Worm (Caenorhabditis elegans) whole organism, midembryonic: Measurements from ENCODE around the gene pnk-4.

ENCODE experiments used
- cog-1 ChIP-seq: sonication (generic microtip); optimal IDR thresholded peaks from 2 replicates; lab custom pipeline; 2016; ENCODE audit warnings: missing genetic modification characterization, missing compliant biosample characterization
- flt-1 ChIP-seq: fragments of 200-800 bp; sonication (Bioruptor generic); IDR thresholded peaks from 2 replicates; pipeline ENCODE4 v1.3.6; 2022; ENCODE audit warnings: missing genetic modification characterization, missing compliant biosample characterization
- klf-2 ChIP-seq: fragments of 200-800 bp; sonication (Bioruptor generic); conservative IDR thresholded peaks from 2 replicates; pipeline ENCODE4 v1.3.6; 2022; ENCODE audit warnings: missing genetic modification reagents, missing genetic modification characterization, missing compliant biosample characterization
- med-1 ChIP-seq: sonication (generic microtip); optimal IDR thresholded peaks from 2 replicates; lab custom pipeline; 2017; ENCODE audit warnings: missing genetic modification characterization, mild to moderate bottlenecking, missing compliant biosample characterization, antibody characterized with exemption, missing genetic modification reagents; ENCODE audit not compliant: insufficient read depth
- ref-1 ChIP-seq: fragments of 200-800 bp; sonication (Bioruptor generic); conservative IDR thresholded peaks from 2 replicates; pipeline ENCODE4 v1.3.6; 2022; ENCODE audit warnings: missing genetic modification reagents, missing genetic modification characterization, missing compliant biosample characterization
- tab-1 ChIP-seq: fragments of 200-800 bp; sonication (Bioruptor generic); IDR thresholded peaks from 2 replicates; pipeline ENCODE4 v1.3.6; 2022; ENCODE audit warnings: missing genetic modification characterization, missing compliant biosample characterization
- ztf-23 ChIP-seq: fragments of 200-800 bp; sonication (Bioruptor generic); IDR thresholded peaks from 2 replicates; pipeline ENCODE4 v1.3.6; 2022; ENCODE audit warnings: missing genetic modification reagents, missing genetic modification characterization, missing compliant biosample characterization
- ztf-29 ChIP-seq: fragments of 200-800 bp; sonication (Bioruptor generic); IDR thresholded peaks from 2 replicates; pipeline ENCODE4 v1.3.6; 2022; ENCODE audit warnings: missing genetic modification reagents, missing genetic modification characterization, missing compliant biosample characterization

DNA sequence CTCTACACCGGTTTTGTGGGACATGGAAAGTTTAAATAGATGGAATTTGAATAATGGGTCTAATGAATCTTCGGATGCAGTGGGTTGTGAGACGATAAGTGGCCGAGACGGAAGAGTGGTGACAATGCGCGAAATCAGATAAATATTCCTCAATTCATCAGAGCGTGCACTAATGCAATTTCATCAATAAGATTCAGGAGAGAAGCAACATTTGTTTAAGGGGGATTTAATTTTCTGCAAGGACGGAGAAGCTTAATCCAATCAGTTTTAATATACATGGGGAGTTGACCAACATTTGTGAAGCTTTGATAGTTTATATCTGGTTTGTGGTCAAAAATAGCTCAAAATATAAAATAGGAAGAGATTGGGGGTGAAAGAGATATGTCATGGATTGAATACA lies 41.8 kb downstream of the pnk-4 start:
- TF ChIP-seq cog-1 (tag; lab: Kevin White, UChicago) (no peak), ztf-23 (no peak), ref-1 (no peak), flt-1 (GFP tag; lab: Robert Waterston, UW) (no peak), ztf-29 (GFP tag; lab: Robert Waterston, UW) (no peak), med-1 (no peak), tab-1 (GFP tag; lab: Robert Waterston, UW) (no peak), klf-2 (GFP tag; lab: Robert Waterston, UW) (no peak)
